Fruit fly (Drosophila melanogaster): ENCODE data around the gene CG1077.

The CG1077 gene

DNA sequence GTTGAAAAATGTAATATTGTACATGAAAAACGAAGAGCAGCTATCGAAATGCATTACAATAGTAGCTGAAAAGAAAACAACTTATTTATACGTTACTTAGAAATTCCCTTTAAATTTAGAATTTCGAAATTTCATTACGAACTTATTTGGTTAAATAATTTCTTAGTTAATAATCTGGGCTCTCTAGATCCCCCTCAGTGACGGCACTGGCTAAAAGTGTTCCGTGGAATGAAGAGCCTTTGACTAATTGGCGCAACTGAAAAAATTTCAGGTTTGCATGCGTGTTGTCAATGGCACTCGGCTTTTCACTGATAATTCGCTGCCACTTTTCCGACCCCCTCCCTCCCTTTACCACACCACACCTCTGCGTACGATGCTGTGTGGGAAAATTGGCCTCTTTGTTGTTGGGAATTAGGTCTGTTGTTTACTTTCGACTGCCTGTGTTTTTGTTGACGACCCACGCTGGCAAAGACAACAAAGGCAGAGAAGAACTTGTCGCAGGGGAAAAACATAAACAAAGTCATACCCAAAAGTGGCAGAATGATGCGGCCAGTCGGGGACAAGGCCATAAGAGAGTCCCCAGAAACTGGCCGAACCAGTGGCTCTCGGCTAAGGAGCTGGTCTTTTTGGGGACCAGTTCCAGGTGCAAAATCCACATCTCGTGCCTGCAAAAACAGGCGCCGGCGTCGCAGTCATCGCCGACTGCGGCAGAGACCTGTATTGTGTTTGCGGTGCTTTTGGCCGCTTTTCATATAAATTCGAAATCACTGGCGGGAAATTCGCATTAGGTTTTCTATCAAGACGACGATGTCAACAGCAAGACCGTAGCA is 48.0 kb downstream of the CG1077 start, which contains the start of gene Osi3:
Gene Osi3, plus strand, starts transcription at position 780 of the 830 bp plus-strand sequence.
- no peak for TF ChIP-seq CG3163 (GFP tag; optimal IDR thresholded peaks at IDR 0.05)
- no peak for TF ChIP-seq inv (GFP tag; IDR thresholded peaks at IDR 0.05; ENCODE audit: partially characterized antibody)
- TF ChIP-seq Sin3A (optimal IDR thresholded peaks at IDR 0.05): no peak
- no peak for TF ChIP-seq C15 (GFP tag; IDR thresholded peaks at IDR 0.05)
- no peak for TF ChIP-seq caup (GFP tag; optimal IDR thresholded peaks at IDR 0.05; ENCODE audit: severe bottlenecking)
- no peak for TF ChIP-seq Sox100B (GFP tag; optimal IDR thresholded peaks at IDR 0.05)
- no peak for TF ChIP-seq CG30020 (tag; optimal IDR thresholded peaks at IDR 0.05)
- no peak for TF ChIP-seq Lpt (GFP tag; optimal IDR thresholded peaks at IDR 0.05)
- TF ChIP-seq ken (GFP tag; IDR thresholded peaks at IDR 0.05): 0 out of 3 replicates have a peak, but pooled peaks have one; percentile 14
- TF ChIP-seq gfzf (GFP tag; optimal IDR thresholded peaks at IDR 0.05): no peak
- TF ChIP-seq Fer1 (GFP tag; optimal IDR thresholded peaks at IDR 0.05): no peak
- no peak for TF ChIP-seq org-1 (GFP tag; optimal IDR thresholded peaks at IDR 0.05)
- TF ChIP-seq crol (GFP tag; IDR thresholded peaks at IDR 0.05): no peak
- no peak for TF ChIP-seq Hsf (GFP tag; optimal IDR thresholded peaks at IDR 0.05)
- TF ChIP-seq tap (tag; optimal IDR thresholded peaks at IDR 0.05): no peak
- TF ChIP-seq zen (tag; optimal IDR thresholded peaks at IDR 0.05): peak; percentile 49
- TF ChIP-seq CG12071 (GFP tag; optimal IDR thresholded peaks at IDR 0.05): no peak
- no peak for TF ChIP-seq Deaf1 (tag; optimal IDR thresholded peaks at IDR 0.05)
- TF ChIP-seq tup (GFP tag; optimal IDR thresholded peaks at IDR 0.05): no peak
- TF ChIP-seq CG10959 (GFP tag; IDR thresholded peaks at IDR 0.05): no peak
- TF ChIP-seq Adf1 (GFP tag; IDR thresholded peaks at IDR 0.05): 0 out of 2 replicates have a peak, but pooled peaks have one; percentile 14
- TF ChIP-seq sens (GFP tag): peak; percentile 53
- TF ChIP-seq CG2678 (tag; optimal IDR thresholded peaks at IDR 0.05): no peak
- no peak for TF ChIP-seq CG12942 (GFP tag; optimal IDR thresholded peaks at IDR 0.05)
- TF ChIP-seq CG17359 (tag; optimal IDR thresholded peaks at IDR 0.05): no peak
- TF ChIP-seq Blimp-1 (GFP tag; optimal IDR thresholded peaks at IDR 0.05): peak; percentile 24
- no peak for TF ChIP-seq Dp (GFP tag; optimal IDR thresholded peaks at IDR 0.05)
- TF ChIP-seq sob (GFP tag; IDR thresholded peaks at IDR 0.05): no peak
- TF ChIP-seq twi (tag; optimal IDR thresholded peaks at IDR 0.05): no peak
- no peak for TF ChIP-seq tio (GFP tag; optimal IDR thresholded peaks at IDR 0.05)
- TF ChIP-seq grau (tag; optimal IDR thresholded peaks at IDR 0.05): no peak
- no peak for TF ChIP-seq CG16863 (GFP tag; optimal IDR thresholded peaks at IDR 0.05)
- TF ChIP-seq zfh1 (GFP tag; IDR thresholded peaks at IDR 0.05): no peak
- no peak for TF ChIP-seq en (GFP tag; optimal IDR thresholded peaks at IDR 0.05)
- TF ChIP-seq kni (GFP tag; optimal IDR thresholded peaks at IDR 0.05): no peak
- TF ChIP-seq CG31441 (GFP tag; IDR thresholded peaks at IDR 0.05): no peak
- no peak for TF ChIP-seq wdn (GFP tag; IDR thresholded peaks at IDR 0.05)
- no peak for TF ChIP-seq seq (GFP tag; IDR thresholded peaks at IDR 0.05)
- TF ChIP-seq scrt (GFP tag; optimal IDR thresholded peaks at IDR 0.05): no peak
- TF ChIP-seq grn (GFP tag; optimal IDR thresholded peaks at IDR 0.05): no peak
- TF ChIP-seq CG33213 (GFP tag; optimal IDR thresholded peaks at IDR 0.05): no peak
- TF ChIP-seq vfl (GFP tag; optimal IDR thresholded peaks at IDR 0.05): no peak
- no peak for TF ChIP-seq Lhr (GFP tag; optimal IDR thresholded peaks at IDR 0.05)
- TF ChIP-seq sima (GFP tag; optimal IDR thresholded peaks at IDR 0.05): no peak
- no peak for TF ChIP-seq CG30431 (GFP tag; optimal IDR thresholded peaks at IDR 0.05)
- TF ChIP-seq Nf-YB (GFP tag; optimal IDR thresholded peaks at IDR 0.05): no peak
- no peak for TF ChIP-seq Stat92E (GFP tag; optimal IDR thresholded peaks at IDR 0.05)
- no peak for TF ChIP-seq Dip3 (GFP tag; optimal IDR thresholded peaks at IDR 0.05)
- peak in 1 of 2 experiments; percentile 62 for TF ChIP-seq tll (GFP tag; optimal IDR thresholded peaks at IDR 0.05)
- no peak for TF ChIP-seq CG15514 (GFP tag; optimal IDR thresholded peaks at IDR 0.05)

Data from whole organism, embryonic.